Worm (Caenorhabditis elegans) whole organism, L4 larva: ENCODE results near the gene ZK945.4.

Experiments used
- aha-1 ChIP-seq: fragments of 150-350 bp; peaks from one replicate; lab custom pipeline; 2014; ENCODE audit warnings: missing biosample characterization, missing genetic modification characterization
- ama-1 ChIP-seq: fragments of 150-350 bp; optimal IDR thresholded peaks from 2 replicates; lab custom pipeline; 2014; ENCODE audit warnings: inconsistent platforms, mixed read lengths
- daf-8 ChIP-seq: fragments of 200-800 bp; sonication (Bioruptor generic); IDR thresholded peaks from 2 replicates; pipeline ENCODE4 v1.3.6; 2022; ENCODE audit warnings: missing genetic modification characterization, missing compliant biosample characterization
- mdt-29 ChIP-seq: fragments of 200-800 bp; sonication (Bioruptor generic); IDR thresholded peaks from 2 replicates; pipeline ENCODE4 v1.3.6; 2022; ENCODE audit warnings: missing genetic modification reagents, missing genetic modification characterization, missing compliant biosample characterization
- skn-1 ChIP-seq: fragments of 150-350 bp; optimal IDR thresholded peaks from 2 replicates; lab custom pipeline; 2014; ENCODE audit warnings: missing biosample characterization, missing genetic modification characterization

- no peak for TF ChIP-seq skn-1 (tag; lab: Kevin White, UChicago)
- TF ChIP-seq aha-1 (tag; lab: Kevin White, UChicago) = peak; percentile 24
- TF ChIP-seq ama-1 (lab: Kevin White, UChicago) = no peak
- TF ChIP-seq mdt-29 (GFP tag; lab: Robert Waterston, UW) = no peak
- TF ChIP-seq daf-8 (GFP tag; lab: Robert Waterston, UW) = no peak
Measured at ce11 chrII:10075794-10076193, 29.7 kb downstream of the ZK945.4 start.
